Fruit fly (Drosophila melanogaster): ENCODE results near the gene out.

out gene

DNA sequence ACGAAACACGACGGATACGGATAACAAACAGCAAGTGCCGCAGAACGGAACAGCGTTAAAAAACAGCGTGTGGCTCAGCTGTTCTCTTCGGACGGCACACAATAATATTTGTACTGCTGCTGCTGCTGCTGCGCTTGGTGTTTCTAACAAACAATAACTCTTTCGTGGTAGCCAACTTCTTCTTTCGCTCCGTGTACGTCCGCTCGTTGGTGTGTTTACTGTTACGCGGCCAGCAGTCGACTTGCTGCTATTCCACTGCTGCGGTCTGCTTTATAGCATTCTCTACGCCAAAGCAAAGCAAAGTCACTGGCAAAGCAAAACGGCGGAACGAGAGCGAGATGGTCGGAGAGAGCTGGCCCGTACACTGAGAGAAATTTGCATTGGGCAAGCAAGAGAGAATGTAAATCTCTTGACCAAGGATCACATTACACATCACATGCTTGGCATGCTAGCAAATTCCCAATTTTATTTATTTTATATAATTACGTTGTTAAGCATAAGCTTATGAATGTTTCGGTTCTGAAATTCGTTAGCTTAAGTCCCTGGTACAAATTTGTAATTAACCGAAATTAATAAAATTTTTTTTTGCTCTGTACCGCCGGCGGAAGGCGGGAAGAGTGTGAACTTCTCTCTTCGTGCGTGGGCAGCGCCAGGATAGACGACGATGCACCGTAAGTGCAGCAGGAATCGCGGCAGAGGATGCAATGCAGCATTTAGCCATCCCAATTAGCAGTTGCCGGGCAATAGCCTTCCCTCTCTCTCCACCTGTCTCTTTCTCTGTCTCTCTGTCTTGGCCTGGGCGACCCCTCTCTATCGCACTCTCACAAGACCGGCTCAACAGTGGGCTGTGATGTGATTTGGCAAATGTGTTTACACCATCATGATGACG, at the start of gene out (continued):
- TF ChIP-seq CG6765 (GFP tag; optimal IDR thresholded peaks at IDR 0.05) (peak; percentile 87), cato (GFP tag; optimal IDR thresholded peaks at IDR 0.05; ENCODE audit: borderline replicate concordance) (peak; percentile 85), Dref (GFP tag; IDR thresholded peaks at IDR 0.05) (0 out of 2 replicates have a peak, but pooled peaks have one; percentile 28), zfh1 (GFP tag; IDR thresholded peaks at IDR 0.05) (peak; percentile 96), CG14050 (GFP tag; IDR thresholded peaks at IDR 0.05) (peak; percentile 91), CG7372 (GFP tag; IDR thresholded peaks at IDR 0.05) (peak; percentile 93), CG4282 (GFP tag; optimal IDR thresholded peaks at IDR 0.05) (peak; percentile 61), CG1603 (tag; optimal IDR thresholded peaks at IDR 0.05) (peak; percentile 86), CG15073 (GFP tag; optimal IDR thresholded peaks at IDR 0.05) (peak; percentile 66), CG1647 (GFP tag; optimal IDR thresholded peaks at IDR 0.05) (peak; percentile 79), hkb (optimal IDR thresholded peaks at IDR 0.05) (no peak), hkb (GFP tag; IDR thresholded peaks at IDR 0.05) (peak; percentile 96), CG10366 (GFP tag; IDR thresholded peaks at IDR 0.05) (peak; percentile 93), GATAe (GFP tag; conservative IDR thresholded peaks at IDR 0.05) (peak; percentile 81), Eip74EF (GFP tag; optimal IDR thresholded peaks at IDR 0.05) (peak in 1 of 2 experiments; percentile 89), jigr1 (GFP tag; IDR thresholded peaks at IDR 0.05) (peak; percentile 92), ara (GFP tag; IDR thresholded peaks at IDR 0.05) (peak; percentile 94), Poxn (GFP tag; IDR thresholded peaks at IDR 0.05) (peak; percentile 67), sima (GFP tag; optimal IDR thresholded peaks at IDR 0.05) (peak; percentile 47), h (optimal IDR thresholded peaks at IDR 0.05) (no peak), al (GFP tag; IDR thresholded peaks at IDR 0.05) (peak; percentile 90), CoRest (tag; optimal IDR thresholded peaks at IDR 0.05) (peak; percentile 96), CG11696 (GFP tag; IDR thresholded peaks at IDR 0.05) (peak; percentile 84), sens (GFP tag) (peak; percentile 97), Dek (tag; optimal IDR thresholded peaks at IDR 0.05) (peak; percentile 91), CG31224 (GFP tag; IDR thresholded peaks at IDR 0.05) (peak; percentile 87), MESR4 (GFP tag; optimal IDR thresholded peaks at IDR 0.05) (no peak), ham (GFP tag; IDR thresholded peaks at IDR 0.05) (peak; percentile 85), D19A (tag; optimal IDR thresholded peaks at IDR 0.05) (peak; percentile 90), sens-2 (GFP tag; IDR thresholded peaks at IDR 0.05) (peak; percentile 88), fru (optimal IDR thresholded peaks at IDR 0.05) (no peak), Oaz (GFP tag; IDR thresholded peaks at IDR 0.05) (peak; percentile 89), CG6683 (GFP tag; optimal IDR thresholded peaks at IDR 0.05) (peak; percentile 83), Atf6 (GFP tag; IDR thresholded peaks at IDR 0.05) (peak; percentile 95), CG32532 (GFP tag; IDR thresholded peaks at IDR 0.05) (peak; percentile 96), D19B (GFP tag; optimal IDR thresholded peaks at IDR 0.05) (peak; percentile 86), Fer2 (tag; optimal IDR thresholded peaks at IDR 0.05) (peak; percentile 86), Pdp1 (GFP tag; optimal IDR thresholded peaks at IDR 0.05) (peak; percentile 87 to 91), bbx (GFP tag; IDR thresholded peaks at IDR 0.05; ENCODE audit: partially characterized antibody) (peak; percentile 50), CG7963 (GFP tag; IDR thresholded peaks at IDR 0.05; ENCODE audit: partially characterized antibody) (no peak), CG7745 (tag; optimal IDR thresholded peaks at IDR 0.05) (peak; percentile 30), CG1832 (GFP tag; optimal IDR thresholded peaks at IDR 0.05) (peak; percentile 60), esg (GFP tag; conservative IDR thresholded peaks at IDR 0.05) (peak; percentile 94), ATbp (GFP tag; optimal IDR thresholded peaks at IDR 0.05) (peak; percentile 93), shn (GFP tag; optimal IDR thresholded peaks at IDR 0.05) (peak; percentile 76), zfh2 (GFP tag; optimal IDR thresholded peaks at IDR 0.05) (peak; percentile 81), sd (tag; optimal IDR thresholded peaks at IDR 0.05) (peak; percentile 72), ap (GFP tag; IDR thresholded peaks at IDR 0.05) (peak; percentile 89), Dip3 (GFP tag; optimal IDR thresholded peaks at IDR 0.05) (peak; percentile 85), BtbVII (GFP tag; optimal IDR thresholded peaks at IDR 0.05) (peak; percentile 91)

Data from whole organism, embryonic.